Fruit fly (Drosophila melanogaster): ENCODE measurements around the gene CG44194.
A peak's percentile ranks its signal among the peaks of the same experiment; 100 is the strongest.

Gene CG44194

dm6 chr3R:12981334-12982166 is 16.0 kb downstream of the CG44194 start (continued):
- TF ChIP-seq CG8478 (optimal IDR thresholded peaks at IDR 0.05) (no peak), nerfin-2 (GFP tag; IDR thresholded peaks at IDR 0.05; ENCODE audit: partially characterized antibody) (no peak), NfI (GFP tag; optimal IDR thresholded peaks at IDR 0.05) (peak; percentile 41), toy (GFP tag; IDR thresholded peaks at IDR 0.05) (no peak), Drgx (GFP tag; IDR thresholded peaks at IDR 0.05) (peak; percentile 59), CG9876 (GFP tag; optimal IDR thresholded peaks at IDR 0.05) (no peak), fd3F (GFP tag; optimal IDR thresholded peaks at IDR 0.05) (peak; percentile 55), CG10565 (GFP tag; optimal IDR thresholded peaks at IDR 0.05) (no peak), Doc3 (GFP tag; IDR thresholded peaks at IDR 0.05; ENCODE audit: partially characterized antibody) (no peak), luna (GFP tag; optimal IDR thresholded peaks at IDR 0.05) (no peak), bowl (GFP tag; IDR thresholded peaks at IDR 0.05) (no peak), CoRest (tag; optimal IDR thresholded peaks at IDR 0.05) (peak; percentile 83), CG6683 (GFP tag; optimal IDR thresholded peaks at IDR 0.05) (no peak), CG7786 (GFP tag; optimal IDR thresholded peaks at IDR 0.05) (no peak), Hmx (GFP tag; optimal IDR thresholded peaks at IDR 0.05) (no peak), Stat92E (GFP tag; optimal IDR thresholded peaks at IDR 0.05) (no peak), hkb (optimal IDR thresholded peaks at IDR 0.05) (no peak), hkb (GFP tag; IDR thresholded peaks at IDR 0.05) (peak; percentile 74), psq (GFP tag; optimal IDR thresholded peaks at IDR 0.05) (no peak), CG4360 (GFP tag; IDR thresholded peaks at IDR 0.05) (peak; percentile 67), grn (GFP tag; optimal IDR thresholded peaks at IDR 0.05) (no peak), CG15073 (GFP tag; optimal IDR thresholded peaks at IDR 0.05) (peak; percentile 22), CG11696 (GFP tag; IDR thresholded peaks at IDR 0.05) (peak; percentile 91), CG14014 (GFP tag; IDR thresholded peaks at IDR 0.05) (peak; percentile 38; the same call in 1 of the 2 replicates), fru (optimal IDR thresholded peaks at IDR 0.05) (no peak), CG11723 (GFP tag; optimal IDR thresholded peaks at IDR 0.05) (peak; percentile 47), lab (GFP tag; optimal IDR thresholded peaks at IDR 0.05) (peak; percentile 81), Oli (tag; optimal IDR thresholded peaks at IDR 0.05) (peak; percentile 69), CG15696 (tag; optimal IDR thresholded peaks at IDR 0.05) (peak; percentile 60), CG11695 (GFP tag; IDR thresholded peaks at IDR 0.05) (peak; percentile 70), ttk (GFP tag; IDR thresholded peaks at IDR 0.05) (no peak), insv (GFP tag; optimal IDR thresholded peaks at IDR 0.05) (no peak), CG4282 (GFP tag; optimal IDR thresholded peaks at IDR 0.05) (no peak), Med (GFP tag) (peak; percentile 89), B-H1 (GFP tag; IDR thresholded peaks at IDR 0.05) (peak; percentile 47; the same call in 1 of the 3 replicates), Poxn (GFP tag; IDR thresholded peaks at IDR 0.05) (no peak; the same call in 1 of the 2 replicates), BtbVII (GFP tag; optimal IDR thresholded peaks at IDR 0.05) (no peak), CG8089 (GFP tag; optimal IDR thresholded peaks at IDR 0.05) (no peak), NK7.1 (GFP tag; optimal IDR thresholded peaks at IDR 0.05) (no peak), ac (GFP tag; optimal IDR thresholded peaks at IDR 0.05) (no peak), CG18476 (GFP tag; optimal IDR thresholded peaks at IDR 0.05) (peak; percentile 44), CG2712 (tag; optimal IDR thresholded peaks at IDR 0.05) (peak; percentile 73), CG9727 (GFP tag; optimal IDR thresholded peaks at IDR 0.05) (peak; percentile 74), CHES-1-like (GFP tag; optimal IDR thresholded peaks at IDR 0.05) (no peak), HmgD (GFP tag; optimal IDR thresholded peaks at IDR 0.05) (no peak), CG10366 (GFP tag; IDR thresholded peaks at IDR 0.05) (no peak), CG2875 (GFP tag; optimal IDR thresholded peaks at IDR 0.05) (peak; percentile 35), CG12769 (tag; optimal IDR thresholded peaks at IDR 0.05) (no peak), dpn (GFP tag; optimal IDR thresholded peaks at IDR 0.05) (peak; percentile 38 to 41), Asciz (GFP tag; optimal IDR thresholded peaks at IDR 0.05) (peak; percentile 17)

Measured in whole organism, embryonic.